Worm (Caenorhabditis elegans) whole organism, L4 larva: Measurements from ENCODE around the gene smex-1.

ENCODE experiments used
- F10B5.3 ChIP-seq: sonication (generic microtip); optimal IDR thresholded peaks from 2 replicates; lab custom pipeline; 2016; ENCODE audit warnings: mild to moderate bottlenecking, missing genetic modification characterization, missing compliant biosample characterization
- F44E2.7 ChIP-seq: fragments of 200-800 bp; sonication (Bioruptor generic); IDR thresholded peaks from 2 replicates; pipeline ENCODE4 v2.1.2; 2022; ENCODE audit warnings: missing genetic modification characterization, missing compliant biosample characterization
- R02D3.7 ChIP-seq: fragments of 150-350 bp; sonication (generic microtip); optimal IDR thresholded peaks from 3 replicates; lab custom pipeline; 2014; ENCODE audit warnings: missing biosample characterization, missing genetic modification characterization
- Y5F2A.4 ChIP-seq: fragments of 200-800 bp; sonication (Bioruptor generic); optimal IDR thresholded peaks from 2 replicates; lab custom pipeline; 2018; ENCODE audit warnings: mild to moderate bottlenecking, missing genetic modification characterization, missing compliant biosample characterization
- Y75B8A.6 ChIP-seq: fragments of 200-800 bp; sonication (Bioruptor generic); IDR thresholded peaks from 2 replicates; pipeline ENCODE4 v1.3.6; 2022; ENCODE audit warnings: missing genetic modification reagents, missing genetic modification characterization, missing compliant biosample characterization
- ceh-32 ChIP-seq: sonication (generic microtip); optimal IDR thresholded peaks from 2 replicates; lab custom pipeline; 2016; ENCODE audit warnings: mild to moderate bottlenecking, missing genetic modification characterization, missing compliant biosample characterization; ENCODE audit not compliant: poor library complexity
- ces-1 ChIP-seq: fragments of 150-350 bp; sonication (generic microtip); optimal IDR thresholded peaks from 4 replicates; lab custom pipeline; 2014; ENCODE audit warnings: missing biosample characterization, missing genetic modification reagents, missing genetic modification characterization
- daf-16 ChIP-seq, 3 experiments: sonication (generic microtip); optimal IDR thresholded peaks; 2 replicates each; lab custom pipeline; 2016 to 2017; ENCODE audit warnings: missing genetic modification characterization in 3 of 3, missing genetic modification reagents in 3 of 3, mild to moderate bottlenecking in 2 of 3, missing compliant biosample characterization in 2 of 3, missing biosample characterization in 1 of 3, moderate library complexity in 1 of 3
- dmd-6 ChIP-seq: fragments of 200-800 bp; sonication (Bioruptor generic); IDR thresholded peaks from 2 replicates; pipeline ENCODE4 v1.3.6; 2022; ENCODE audit warnings: missing genetic modification reagents, missing genetic modification characterization, missing compliant biosample characterization
- dmd-8 ChIP-seq: fragments of 200-800 bp; sonication (Bioruptor generic); IDR thresholded peaks from 2 replicates; pipeline ENCODE4 v1.3.6; 2022; ENCODE audit warnings: missing genetic modification characterization, missing compliant biosample characterization
- dve-1 ChIP-seq: sonication (generic microtip); optimal IDR thresholded peaks from 2 replicates; lab custom pipeline; 2017; ENCODE audit warnings: antibody characterized with exemption, mild to moderate bottlenecking, missing genetic modification characterization, missing compliant biosample characterization; ENCODE audit not compliant: insufficient read depth
- gei-8 ChIP-seq: fragments of 200-800 bp; sonication (Bioruptor generic); optimal IDR thresholded peaks from 2 replicates; lab custom pipeline; 2018; ENCODE audit warnings: mild to moderate bottlenecking, missing genetic modification characterization, missing compliant biosample characterization
- hif-1 ChIP-seq, 2 experiments: sonication (generic microtip); optimal IDR thresholded peaks; 2 replicates each; lab custom pipeline; 2016 to 2017; ENCODE audit warnings: missing compliant biosample characterization in 2 of 2, missing genetic modification characterization in 2 of 2, missing genetic modification reagents in 2 of 2, missing genotype in 2 of 2, mild to moderate bottlenecking in 1 of 2
- hlh-11 ChIP-seq: fragments of 200-800 bp; sonication (Bioruptor generic); optimal IDR thresholded peaks from 2 replicates; lab custom pipeline; 2018; ENCODE audit warnings: mild to moderate bottlenecking, missing genetic modification characterization, missing compliant biosample characterization
- hlh-30 ChIP-seq: sonication (generic microtip); optimal IDR thresholded peaks from 2 replicates; lab custom pipeline; 2017; ENCODE audit warnings: antibody characterized with exemption, mild to moderate bottlenecking, missing genetic modification characterization, missing compliant biosample characterization; ENCODE audit not compliant: insufficient read depth
- lin-1 ChIP-seq: fragments of 200-800 bp; sonication (Bioruptor generic); IDR thresholded peaks from 2 replicates; pipeline ENCODE4 v1.3.6; 2022; ENCODE audit warnings: missing genetic modification reagents, missing genetic modification characterization, missing compliant biosample characterization
- lsy-2 ChIP-seq, 2 experiments: fragments of 150-350 bp in 1 of 2; sonication (generic microtip) in 1 of 2; optimal IDR thresholded peaks; 2 replicates each; lab custom pipeline; 2014 to 2017; ENCODE audit warnings: missing biosample characterization in 2 of 2, missing genetic modification characterization in 2 of 2
- madf-5 ChIP-seq, 2 experiments: fragments of 200-800 bp; sonication (Bioruptor generic); IDR thresholded peaks; 2 replicates each; pipeline ENCODE4 v1.3.6; 2022; ENCODE audit warnings: missing compliant biosample characterization in 2 of 2, missing genetic modification characterization in 2 of 2
- madf-9 ChIP-seq: fragments of 200-800 bp; sonication (Bioruptor generic); conservative IDR thresholded peaks from 2 replicates; pipeline ENCODE4 v1.3.6; 2022; ENCODE audit warnings: missing genetic modification reagents, missing genetic modification characterization, missing compliant biosample characterization
- mdl-1 ChIP-seq, 2 experiments: fragments of 150-350 bp in 1 of 2; sonication (generic microtip) in 1 of 2; optimal IDR thresholded peaks; 2 replicates each; lab custom pipeline; 2014 to 2017; ENCODE audit warnings: missing biosample characterization in 2 of 2, missing genetic modification characterization in 2 of 2
- mdt-29 ChIP-seq: fragments of 200-800 bp; sonication (Bioruptor generic); IDR thresholded peaks from 2 replicates; pipeline ENCODE4 v1.3.6; 2022; ENCODE audit warnings: missing genetic modification reagents, missing genetic modification characterization, missing compliant biosample characterization
- mes-2 ChIP-seq: sonication (generic microtip); optimal IDR thresholded peaks from 2 replicates; lab custom pipeline; 2016; ENCODE audit warnings: missing genotype, mild to moderate bottlenecking, missing genetic modification characterization, missing compliant biosample characterization; ENCODE audit not compliant: poor library complexity, severe bottlenecking
- nhr-102 ChIP-seq: sonication (generic microtip); optimal IDR thresholded peaks from 2 replicates; lab custom pipeline; 2016; ENCODE audit warnings: mild to moderate bottlenecking, missing genetic modification characterization, moderate library complexity, missing compliant biosample characterization
- nhr-28 ChIP-seq: fragments of 150-350 bp; optimal IDR thresholded peaks from 2 replicates; lab custom pipeline; 2014; ENCODE audit warnings: missing biosample characterization, missing genetic modification characterization
- nhr-48 ChIP-seq: sonication (generic microtip); optimal IDR thresholded peaks from 2 replicates; lab custom pipeline; 2016; ENCODE audit warnings: mild to moderate bottlenecking, missing genetic modification characterization, missing compliant biosample characterization
- nhr-77 ChIP-seq: fragments of 150-350 bp; optimal IDR thresholded peaks from 2 replicates; lab custom pipeline; 2014; ENCODE audit warnings: missing biosample characterization, missing genetic modification characterization
- pha-4 ChIP-seq, 2 experiments: fragments of 150-350 bp in 1 of 2; fragments of 200-800 bp in 1 of 2; sonication (Bioruptor generic) in 1 of 2; IDR thresholded peaks in 1 of 2; optimal IDR thresholded peaks in 1 of 2; 2 replicates each; pipeline versions ENCODE4 v1.3.6 to Lab custom; 2014 to 2022; ENCODE audit warnings: missing genetic modification characterization in 2 of 2, missing genetic modification reagents in 2 of 2, missing biosample characterization in 1 of 2, missing compliant biosample characterization in 1 of 2
- php-3 ChIP-seq: fragments of 200-800 bp; sonication (Bioruptor generic); IDR thresholded peaks from 2 replicates; pipeline ENCODE4 v1.3.6; 2022; ENCODE audit warnings: missing genetic modification reagents, missing genetic modification characterization, missing compliant biosample characterization
- pqm-1 ChIP-seq: sonication (generic microtip); optimal IDR thresholded peaks from 2 replicates; lab custom pipeline; 2017; ENCODE audit warnings: missing biosample characterization, missing genetic modification characterization
- sdz-12 ChIP-seq: fragments of 200-800 bp; sonication (Bioruptor generic); optimal IDR thresholded peaks from 2 replicates; lab custom pipeline; 2018; ENCODE audit warnings: mild to moderate bottlenecking, missing genetic modification characterization, missing compliant biosample characterization
- tra-1 ChIP-seq: fragments of 200-800 bp; sonication (Bioruptor generic); IDR thresholded peaks from 2 replicates; pipeline ENCODE4 v1.3.6; 2022; ENCODE audit warnings: missing genetic modification reagents, missing genetic modification characterization, missing compliant biosample characterization
- unc-62 ChIP-seq, 3 experiments: fragments of 150-350 bp in 1 of 3; sonication (generic microtip); optimal IDR thresholded peaks in 2 of 3; peaks in 1 of 3; 1 replicate in 1 of 3; 2 replicates in 2 of 3; lab custom pipeline; 2014 to 2017; ENCODE audit warnings: missing biosample characterization in 3 of 3, missing genetic modification characterization in 3 of 3, missing genetic modification reagents in 3 of 3, missing genotype in 1 of 3
- zfp-3 ChIP-seq: fragments of 200-800 bp; sonication (Bioruptor generic); conservative IDR thresholded peaks from 2 replicates; pipeline ENCODE4 v1.3.6; 2022; ENCODE audit warnings: missing genetic modification reagents, missing genetic modification characterization, missing compliant biosample characterization

smex-1 gene

DNA sequence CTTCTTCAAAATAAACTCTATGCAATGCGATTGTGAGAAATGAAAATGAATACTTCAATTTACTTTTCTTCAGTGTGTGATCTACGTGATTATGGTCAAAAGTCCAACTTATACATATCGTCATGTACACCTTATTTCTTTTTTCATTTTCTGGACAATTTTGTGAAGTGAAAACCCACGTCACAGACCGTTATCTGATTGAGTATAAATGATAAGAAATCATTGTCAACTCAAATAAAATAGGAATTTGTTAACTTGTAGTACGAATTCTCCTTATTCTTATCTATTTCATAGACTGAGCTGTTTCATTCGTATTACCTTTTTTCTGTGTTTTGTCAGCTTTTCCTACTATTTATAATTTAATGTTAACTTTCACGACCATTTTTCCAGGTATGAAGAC lies 23.8 kb downstream of the smex-1 start, which contains the start of gene asp-5 (continued):
- TF ChIP-seq nhr-77 (tag; lab: Kevin White, UChicago) (peak; percentile 42), madf-5 (GFP tag; IDR thresholded peaks at IDR 0.05; lab: Robert Waterston, UW) (no peak), sdz-12 (GFP tag; lab: Kevin White, UChicago) (no peak), gei-8 (GFP tag; lab: Kevin White, UChicago) (no peak), daf-16 (GFP tag; optimal IDR thresholded peaks at IDR 0.05; lab: Kevin White, UChicago) (no peak), daf-16 (tag; optimal IDR thresholded peaks at IDR 0.05; lab: Kevin White, UChicago) (peak; percentile 62), dmd-8 (GFP tag; lab: Robert Waterston, UW) (no peak), tra-1 (GFP tag; lab: Robert Waterston, UW) (no peak), F44E2.7 (GFP tag; lab: Robert Waterston, UW) (no peak), R02D3.7 (tag; lab: Kevin White, UChicago) (no peak), mdl-1 (tag; optimal IDR thresholded peaks at IDR 0.05; lab: Kevin White, UChicago) (no peak)

DNA sequence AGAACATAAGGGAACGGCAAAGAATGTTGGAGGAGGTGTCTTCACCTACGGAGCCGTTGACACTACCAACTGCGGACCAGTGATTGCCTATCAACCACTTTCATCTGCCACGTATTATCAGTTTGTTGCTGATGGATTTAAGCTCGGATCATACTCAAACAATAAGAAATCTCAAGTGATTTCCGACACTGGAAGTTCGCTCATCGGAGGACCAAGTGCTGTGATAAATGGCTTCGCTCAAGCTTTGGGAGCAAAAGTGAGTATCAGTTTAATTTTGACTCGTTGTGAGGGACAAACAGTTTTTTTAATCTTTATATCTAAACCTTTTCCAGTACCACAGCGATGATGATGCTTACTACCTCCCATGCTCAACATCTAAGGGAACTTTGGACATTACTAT lies 24.4 kb downstream of the smex-1 start:
- TF ChIP-seq lsy-2 (tag; optimal IDR thresholded peaks at IDR 0.05; lab: Kevin White, UChicago) (no peak), unc-62 (GFP tag; optimal IDR thresholded peaks at IDR 0.05 in 1 of 2; lab: Kevin White, UChicago) (peak in 1 of 2 experiments; percentile 94), unc-62 (tag; optimal IDR thresholded peaks at IDR 0.05; lab: Kevin White, UChicago) (no peak)

DNA sequence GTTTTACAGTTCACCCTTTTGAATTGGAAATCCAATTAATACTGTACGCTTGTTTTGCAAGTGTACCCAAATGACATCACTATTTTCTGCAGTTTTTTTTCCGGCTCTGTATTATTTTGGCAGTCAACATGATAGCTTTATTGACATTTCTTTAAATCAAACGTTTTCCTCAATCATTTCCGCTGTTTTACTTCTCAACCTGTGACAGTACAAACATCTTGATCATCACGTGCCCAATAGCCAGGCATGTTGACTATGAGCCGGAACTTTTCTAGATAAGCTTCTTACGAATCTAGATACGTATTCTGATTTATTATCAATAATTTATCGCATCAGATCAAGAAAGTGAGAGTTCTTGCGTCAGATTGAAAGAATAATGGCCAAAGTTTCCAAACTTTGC lies 25.9 kb downstream of the smex-1 start:
- peak; percentile 53 for TF ChIP-seq nhr-102
- TF ChIP-seq zfp-3 (GFP tag; lab: Robert Waterston, UW), result no peak
- TF ChIP-seq F10B5.3 (tag; lab: Kevin White, UChicago), result no peak
- TF ChIP-seq hlh-11, result peak; percentile 75
- TF ChIP-seq php-3 (GFP tag; lab: Robert Waterston, UW), result peak; percentile 50; the same call in 1 of the 2 replicates
- TF ChIP-seq ces-1, result no peak
- peak in 1 of 2 experiments; percentile 53 for TF ChIP-seq daf-16 (GFP tag; optimal IDR thresholded peaks at IDR 0.05; lab: Kevin White, UChicago)
- TF ChIP-seq daf-16 (tag; optimal IDR thresholded peaks at IDR 0.05; lab: Kevin White, UChicago), result peak; percentile 82
- TF ChIP-seq mdt-29 (GFP tag; lab: Robert Waterston, UW), result no peak
- TF ChIP-seq dve-1 (tag; lab: Kevin White, UChicago), result peak; percentile 87
- peak; percentile 47 for TF ChIP-seq hlh-30
- peak; percentile 35; the same call in 1 of the 2 replicates for TF ChIP-seq tra-1 (GFP tag; lab: Robert Waterston, UW)
- TF ChIP-seq hif-1 (tag; optimal IDR thresholded peaks at IDR 0.05; lab: Kevin White, UChicago), result peak in 1 of 2 experiments; percentile 19
- peak; percentile 84 for TF ChIP-seq lin-1 (GFP tag; lab: Robert Waterston, UW)
- no peak for TF ChIP-seq sdz-12 (GFP tag; lab: Kevin White, UChicago)
- peak; percentile 29; the same call in 1 of the 2 replicates for TF ChIP-seq pha-4 (GFP tag; IDR thresholded peaks at IDR 0.05; lab: Robert Waterston, UW)
- no peak for TF ChIP-seq pha-4 (tag; optimal IDR thresholded peaks at IDR 0.05; lab: Kevin White, UChicago)
- TF ChIP-seq dmd-6, result peak; percentile 84
- TF ChIP-seq nhr-48 (tag; lab: Kevin White, UChicago), result peak; percentile 73
- TF ChIP-seq, all 104 proteins: peak for 12

DNA sequence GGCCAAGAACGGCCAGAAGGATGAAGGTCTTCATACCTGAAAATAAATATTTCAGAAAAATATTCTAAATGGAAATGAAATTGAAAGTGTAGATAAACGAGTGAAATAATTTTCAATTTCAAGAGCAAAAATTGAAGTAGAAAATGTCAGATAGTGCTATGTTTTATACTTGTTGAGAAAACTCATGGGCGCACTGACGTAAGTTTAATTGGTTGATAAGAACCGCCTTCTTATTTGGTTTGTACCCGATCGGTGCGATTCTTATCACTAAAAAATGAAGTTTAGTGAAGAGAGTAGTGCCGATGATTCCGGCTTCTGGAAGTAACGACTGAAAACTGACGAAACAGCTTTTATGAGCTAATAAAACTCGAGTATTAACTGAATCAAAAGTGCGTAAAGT lies 26.9 kb downstream of the smex-1 start, which contains the start of the genes asp-6 and asp-12:
TSS of gene asp-6 (minus strand) at position 36 of the 400 bp plus-strand sequence.
TSS of gene asp-12 (plus strand) at position 309 of the 400 bp plus-strand sequence.
- TF ChIP-seq dve-1 (tag; lab: Kevin White, UChicago) (peak; percentile 59), Y75B8A.6 (GFP tag; lab: Robert Waterston, UW) (0 out of 2 replicates have a peak, but pooled peaks have one; percentile 6), hlh-30 (no peak), ceh-32 (tag; lab: Kevin White, UChicago) (no peak), unc-62 (GFP tag; optimal IDR thresholded peaks at IDR 0.05 in 1 of 2; lab: Kevin White, UChicago) (peak in 1 of 2 experiments; percentile 12), unc-62 (tag; optimal IDR thresholded peaks at IDR 0.05; lab: Kevin White, UChicago) (no peak), nhr-77 (tag; lab: Kevin White, UChicago) (peak; percentile 78), php-3 (GFP tag; lab: Robert Waterston, UW) (peak; percentile 80), pqm-1 (peak; percentile 59), madf-9 (GFP tag; lab: Robert Waterston, UW) (no peak), mes-2 (tag; lab: Kevin White, UChicago) (peak; percentile 28), daf-16 (GFP tag; optimal IDR thresholded peaks at IDR 0.05; lab: Kevin White, UChicago) (no peak), daf-16 (tag; optimal IDR thresholded peaks at IDR 0.05; lab: Kevin White, UChicago) (peak; percentile 64), hlh-11 (peak; percentile 69), mdt-29 (GFP tag; lab: Robert Waterston, UW) (peak; percentile 28; the same call in 1 of the 2 replicates), nhr-48 (tag; lab: Kevin White, UChicago) (peak; percentile 29), nhr-28 (tag; lab: Kevin White, UChicago) (peak; percentile 80), Y5F2A.4 (GFP tag; lab: Kevin White, UChicago) (no peak), dmd-6 (peak; percentile 84)
- TF ChIP-seq, all 104 proteins: peak for 13
